Fruit fly (Drosophila melanogaster) whole organism, embryonic: Measurements from ENCODE around the gene nmo.

Experiments used
- Atf3 ChIP-seq: fragments of 200-800 bp; sonication (Bioruptor generic); optimal IDR thresholded peaks from 3 replicates; lab custom pipeline; 2016; ENCODE audit warnings: missing biosample characterization, missing genetic modification characterization
- BEAF-32 ChIP-seq: fragments of 200-800 bp; sonication (Bioruptor generic); optimal IDR thresholded peaks from 3 replicates; lab custom pipeline; 2017; ENCODE audit warnings: missing biosample characterization, missing genetic modification characterization, mild to moderate bottlenecking, moderate library complexity, missing genetic modification reagents
- CG10267 ChIP-seq: fragments of 200-800 bp; sonication (Bioruptor generic); optimal IDR thresholded peaks from 2 replicates; lab custom pipeline; 2018; ENCODE audit warnings: missing biosample characterization, mild to moderate bottlenecking, missing genetic modification characterization, moderate library complexity
- CG10543 ChIP-seq: fragments of 200-800 bp; sonication (Bioruptor generic); optimal IDR thresholded peaks from 3 replicates; lab custom pipeline; 2017; ENCODE audit warnings: missing biosample characterization, mild to moderate bottlenecking, missing genetic modification characterization, moderate library complexity
- CG11560 ChIP-seq: fragments of 200-800 bp; sonication (Bioruptor generic); IDR thresholded peaks from 3 replicates; pipeline ENCODE4 v1.3.6; 2022; ENCODE audit warnings: missing biosample characterization, missing genetic modification characterization
- CG12744 ChIP-seq: fragments of 200-800 bp; sonication (Bioruptor generic); optimal IDR thresholded peaks from 2 replicates; lab custom pipeline; 2016; ENCODE audit warnings: missing biosample characterization, missing genetic modification characterization
- CG12769 ChIP-seq: fragments of 200-800 bp; sonication (Bioruptor generic); optimal IDR thresholded peaks from 2 replicates; lab custom pipeline; 2019; ENCODE audit warnings: missing biosample characterization, mild to moderate bottlenecking, missing genetic modification characterization, moderate library complexity
- CG13296 ChIP-seq: fragments of 200-800 bp; sonication (Bioruptor generic); optimal IDR thresholded peaks from 3 replicates; lab custom pipeline; 2018; ENCODE audit warnings: missing biosample characterization, mild to moderate bottlenecking, missing genetic modification characterization
- CG14014 ChIP-seq: fragments of 200-800 bp; sonication (Bioruptor generic); IDR thresholded peaks from 2 replicates; pipeline ENCODE4 v1.3.6; 2022; ENCODE audit warnings: missing biosample characterization, missing genetic modification characterization
- CG15696 ChIP-seq: fragments of 200-800 bp; sonication (Bioruptor generic); optimal IDR thresholded peaks from 2 replicates; lab custom pipeline; 2019; ENCODE audit warnings: missing biosample characterization, mild to moderate bottlenecking, missing genetic modification characterization, moderate library complexity
- CG16779 ChIP-seq: fragments of 200-800 bp; sonication (Bioruptor generic); IDR thresholded peaks from 2 replicates; pipeline ENCODE4 v1.3.6; 2022; ENCODE audit warnings: missing biosample characterization, missing genetic modification characterization
- CG16815 ChIP-seq: fragments of 200-800 bp; sonication (Bioruptor generic); optimal IDR thresholded peaks from 3 replicates; lab custom pipeline; 2017; ENCODE audit warnings: missing biosample characterization, mild to moderate bottlenecking, missing genetic modification characterization
- CG17361 ChIP-seq: fragments of 200-800 bp; sonication (Bioruptor generic); IDR thresholded peaks from 3 replicates; pipeline ENCODE4 v1.3.6; 2022; ENCODE audit warnings: missing biosample characterization, missing genetic modification characterization
- CG1832 ChIP-seq: fragments of 200-800 bp; sonication (Bioruptor generic); optimal IDR thresholded peaks from 2 replicates; lab custom pipeline; 2017; ENCODE audit warnings: missing biosample characterization, mild to moderate bottlenecking, missing genetic modification characterization, inconsistent platforms
- CG2712 ChIP-seq: fragments of 200-800 bp; optimal IDR thresholded peaks from 3 replicates; lab custom pipeline; 2019; ENCODE audit warnings: missing biosample characterization, mild to moderate bottlenecking, missing genetic modification characterization, moderate library complexity
- CG31365 ChIP-seq: fragments of 200-800 bp; sonication (Bioruptor generic); optimal IDR thresholded peaks from 2 replicates; lab custom pipeline; 2018; ENCODE audit warnings: missing biosample characterization, mild to moderate bottlenecking, missing genetic modification characterization
- CG3407 ChIP-seq: fragments of 200-800 bp; sonication (Bioruptor generic); optimal IDR thresholded peaks from 2 replicates; lab custom pipeline; 2018; ENCODE audit warnings: missing biosample characterization, mild to moderate bottlenecking, missing genetic modification characterization
- CG34224 ChIP-seq: fragments of 200-800 bp; sonication (Bioruptor generic); IDR thresholded peaks from 3 replicates; pipeline ENCODE4 v1.3.6; 2022; ENCODE audit warnings: missing biosample characterization, missing genetic modification characterization; ENCODE audit not compliant: partially characterized antibody
- CG43689 ChIP-seq: fragments of 200-800 bp; sonication (Bioruptor generic); IDR thresholded peaks from 2 replicates; pipeline ENCODE4 v1.3.6; 2022; ENCODE audit warnings: missing biosample characterization, missing genetic modification characterization
- CG6689 ChIP-seq: fragments of 200-800 bp; sonication (Bioruptor generic); IDR thresholded peaks from 2 replicates; pipeline ENCODE4 v1.3.6; 2022; ENCODE audit warnings: missing biosample characterization, missing genetic modification characterization
- CG8924 ChIP-seq: fragments of 200-800 bp; optimal IDR thresholded peaks from 3 replicates; lab custom pipeline; 2019; ENCODE audit warnings: missing biosample characterization, mild to moderate bottlenecking, missing genetic modification characterization, moderate library complexity
- NC2α ChIP-seq: fragments of 200-800 bp; sonication (Bioruptor generic); optimal IDR thresholded peaks from 2 replicates; lab custom pipeline; 2016; ENCODE audit warnings: missing biosample characterization, missing genetic modification characterization
- Vsx1 ChIP-seq: fragments of 200-800 bp; sonication (Bioruptor generic); optimal IDR thresholded peaks from 2 replicates; lab custom pipeline; 2017; ENCODE audit warnings: missing biosample characterization, mild to moderate bottlenecking, missing genetic modification characterization, missing genetic modification reagents
- amos ChIP-seq: fragments of 200-800 bp; sonication (Bioruptor generic); IDR thresholded peaks from 2 replicates; pipeline ENCODE4 v1.3.6; 2022; ENCODE audit warnings: missing biosample characterization, missing genetic modification characterization; ENCODE audit not compliant: partially characterized antibody
- ap ChIP-seq: fragments of 200-800 bp; sonication (Bioruptor generic); IDR thresholded peaks from 2 replicates; pipeline ENCODE4 v1.3.6; 2022; ENCODE audit warnings: missing biosample characterization, missing genetic modification characterization
- bowl ChIP-seq: fragments of 200-800 bp; sonication (Bioruptor generic); IDR thresholded peaks from 2 replicates; pipeline ENCODE4 v1.3.6; 2022; ENCODE audit warnings: missing biosample characterization, missing genetic modification characterization
- caup ChIP-seq: fragments of 200-800 bp; sonication (Bioruptor generic); optimal IDR thresholded peaks from 3 replicates; lab custom pipeline; 2017; ENCODE audit warnings: missing biosample characterization, mild to moderate bottlenecking, missing genetic modification characterization, moderate library complexity; ENCODE audit not compliant: severe bottlenecking
- chif ChIP-seq, 2 experiments: fragments of 200-800 bp; sonication (Bioruptor generic); optimal IDR thresholded peaks; 3 replicates each; lab custom pipeline; 2016; ENCODE audit warnings: missing biosample characterization in 2 of 2, missing genetic modification characterization in 2 of 2
- chinmo ChIP-seq: fragments of 200-800 bp; sonication (Bioruptor generic); IDR thresholded peaks from 4 replicates; pipeline ENCODE4 v1.3.6; 2022; ENCODE audit warnings: missing biosample characterization, missing genetic modification characterization; ENCODE audit not compliant: partially characterized antibody
- crc ChIP-seq: fragments of 200-800 bp; sonication (Bioruptor generic); optimal IDR thresholded peaks from 2 replicates; lab custom pipeline; 2016; ENCODE audit warnings: missing biosample characterization, missing genetic modification characterization
- cwo ChIP-seq: fragments of 200-800 bp; sonication (Bioruptor generic); optimal IDR thresholded peaks from 3 replicates; lab custom pipeline; 2017; ENCODE audit warnings: missing biosample characterization, missing genetic modification characterization, mild to moderate bottlenecking, moderate library complexity, missing genetic modification reagents
- fd102C ChIP-seq: fragments of 200-800 bp; sonication (Bioruptor generic); optimal IDR thresholded peaks from 2 replicates; lab custom pipeline; 2018; ENCODE audit warnings: missing biosample characterization, mild to moderate bottlenecking, missing genetic modification characterization, moderate library complexity
- gcm ChIP-seq: fragments of 200-800 bp; sonication (Bioruptor generic); optimal IDR thresholded peaks from 2 replicates; lab custom pipeline; 2019; ENCODE audit warnings: missing biosample characterization, mild to moderate bottlenecking, missing genetic modification characterization, moderate library complexity
- gem ChIP-seq: fragments of 200-800 bp; sonication (Bioruptor generic); optimal IDR thresholded peaks from 2 replicates; lab custom pipeline; 2019; ENCODE audit warnings: missing biosample characterization, mild to moderate bottlenecking, missing genetic modification characterization, moderate library complexity
- her ChIP-seq: fragments of 200-800 bp; sonication (Bioruptor generic); optimal IDR thresholded peaks from 2 replicates; lab custom pipeline; 2016; ENCODE audit warnings: missing biosample characterization, missing genetic modification characterization
- klu ChIP-seq: fragments of 200-800 bp; sonication (Bioruptor generic); IDR thresholded peaks from 2 replicates; pipeline ENCODE4 v1.3.6; 2022; ENCODE audit warnings: missing biosample characterization, missing genetic modification characterization
- kni ChIP-seq: fragments of 200-800 bp; sonication (Bioruptor generic); optimal IDR thresholded peaks from 3 replicates; lab custom pipeline; 2017; ENCODE audit warnings: mild to moderate bottlenecking, missing biosample characterization, missing genetic modification reagents, missing genetic modification characterization
- lab ChIP-seq: fragments of 200-800 bp; sonication (Bioruptor generic); optimal IDR thresholded peaks from 3 replicates; lab custom pipeline; 2017; ENCODE audit warnings: missing biosample characterization, missing genetic modification characterization, mild to moderate bottlenecking, moderate library complexity, missing genetic modification reagents
- lov ChIP-seq, 2 experiments: fragments of 200-800 bp in 1 of 2; fragments of >200 bp in 1 of 2; sonication (Bioruptor generic) in 1 of 2; IDR thresholded peaks in 1 of 2; optimal IDR thresholded peaks in 1 of 2; 2 replicates in 1 of 2; 3 replicates in 1 of 2; pipeline versions ENCODE4 v1.3.6 to Lab custom; 2017 to 2022; ENCODE audit warnings: missing biosample characterization in 1 of 2, missing genetic modification characterization in 1 of 2
- nau ChIP-seq: fragments of 200-800 bp; sonication (Bioruptor generic); optimal IDR thresholded peaks from 3 replicates; lab custom pipeline; 2017; ENCODE audit warnings: missing biosample characterization, mild to moderate bottlenecking, missing genetic modification characterization, missing genetic modification reagents
- pfk ChIP-seq: fragments of 200-800 bp; sonication (Bioruptor generic); optimal IDR thresholded peaks from 2 replicates; lab custom pipeline; 2018; ENCODE audit warnings: missing biosample characterization, mild to moderate bottlenecking, missing genetic modification characterization, moderate library complexity
- pnt ChIP-seq: fragments of 200-800 bp; sonication (Bioruptor generic); optimal IDR thresholded peaks from 3 replicates; lab custom pipeline; 2016; ENCODE audit warnings: missing biosample characterization, missing genetic modification characterization
- sc ChIP-seq, 3 experiments: fragments of >200 bp in 2 of 3; fragments of 200-800 bp in 1 of 3; sonication (Bioruptor generic) in 1 of 3; optimal IDR thresholded peaks; 2 replicates in 2 of 3; 3 replicates in 1 of 3; lab custom pipeline; 2017; ENCODE audit warnings: mild to moderate bottlenecking in 1 of 3, missing biosample characterization in 1 of 3, missing genetic modification characterization in 1 of 3, missing genetic modification reagents in 1 of 3
- sob ChIP-seq: fragments of 200-800 bp; sonication (Bioruptor generic); IDR thresholded peaks from 2 replicates; pipeline ENCODE4 v1.3.6; 2022; ENCODE audit warnings: missing biosample characterization, missing genetic modification characterization
- sug ChIP-seq: fragments of 200-800 bp; optimal IDR thresholded peaks from 2 replicates; lab custom pipeline; 2019; ENCODE audit warnings: missing biosample characterization, mild to moderate bottlenecking, missing genetic modification characterization, moderate library complexity
- tio ChIP-seq: fragments of 200-800 bp; sonication (Bioruptor generic); optimal IDR thresholded peaks from 2 replicates; lab custom pipeline; 2017; ENCODE audit warnings: missing biosample characterization, missing genetic modification characterization, inconsistent platforms
- vfl ChIP-seq: fragments of 200-800 bp; sonication (Bioruptor generic); optimal IDR thresholded peaks from 2 replicates; lab custom pipeline; 2016; ENCODE audit warnings: missing biosample characterization, missing genetic modification characterization
- z ChIP-seq: fragments of 200-800 bp; sonication (Bioruptor generic); IDR thresholded peaks from 3 replicates; pipeline ENCODE4 v1.3.6; 2022; ENCODE audit warnings: missing biosample characterization, missing genetic modification characterization
- zf30C ChIP-seq: fragments of 200-800 bp; sonication (Bioruptor generic); optimal IDR thresholded peaks from 3 replicates; lab custom pipeline; 2018; ENCODE audit warnings: missing biosample characterization, mild to moderate bottlenecking, missing genetic modification characterization

Gene nmo

DNA sequence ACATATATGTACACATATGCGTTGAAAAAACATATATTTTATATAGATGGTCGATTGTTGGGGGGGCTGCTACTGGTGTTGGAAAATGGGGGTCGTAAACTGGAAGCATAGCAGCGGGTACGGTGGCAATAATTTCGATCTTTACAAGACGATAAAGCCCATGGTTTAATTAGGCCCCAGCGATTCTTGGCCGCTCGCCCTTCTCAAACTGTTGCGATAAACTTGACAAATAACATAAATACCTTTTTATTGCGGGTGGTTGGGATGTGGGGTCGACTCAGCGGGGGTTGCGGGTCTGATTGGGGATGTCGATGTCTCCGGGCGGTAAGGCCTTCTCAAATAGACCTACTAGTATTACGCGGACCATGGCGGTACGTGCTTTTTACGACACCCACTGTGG lies 40.2 kb upstream of the nmo start (continued):
- TF ChIP-seq CG14014 (GFP tag; lab: Robert Waterston, UW): no peak
- TF ChIP-seq crc (GFP tag; lab: Kevin White, UChicago): no peak
- TF ChIP-seq CG10267 (tag; lab: Kevin White, UChicago): no peak
- TF ChIP-seq pfk (GFP tag; lab: Kevin White, UChicago): no peak
- TF ChIP-seq klu (GFP tag; lab: Robert Waterston, UW): no peak
- peak; percentile 23; the same call in 1 of the 3 replicates for TF ChIP-seq CG17361 (GFP tag; lab: Robert Waterston, UW)
- no peak for TF ChIP-seq bowl (GFP tag; lab: Robert Waterston, UW)
- TF ChIP-seq zf30C (GFP tag; lab: Kevin White, UChicago): no peak
- no peak for TF ChIP-seq fd102C (GFP tag; lab: Kevin White, UChicago)
- no peak for TF ChIP-seq Atf3 (GFP tag; lab: Kevin White, UChicago)
- no peak for TF ChIP-seq CG3407 (GFP tag; lab: Kevin White, UChicago)
- no peak for TF ChIP-seq CG15696 (tag; lab: Kevin White, UChicago)
- no peak for TF ChIP-seq kni (GFP tag; lab: Kevin White, UChicago)
- 0 out of 4 replicates have a peak, but pooled peaks have one; percentile 26 for TF ChIP-seq chinmo (GFP tag; lab: Robert Waterston, UW)
- no peak for TF ChIP-seq CG8924
- TF ChIP-seq CG43689 (GFP tag; lab: Robert Waterston, UW): no peak
- no peak for TF ChIP-seq ap (GFP tag; lab: Robert Waterston, UW)
- peak; percentile 32 for TF ChIP-seq lab (GFP tag; lab: Kevin White, UChicago)
- TF ChIP-seq CG16815 (GFP tag; lab: Kevin White, UChicago): no peak
- TF ChIP-seq sug: peak; percentile 81
- TF ChIP-seq pnt (GFP tag; lab: Kevin White, UChicago): no peak
- no peak for TF ChIP-seq NC2α (GFP tag; lab: Kevin White, UChicago)
- no peak for TF ChIP-seq CG31365
- no peak for TF ChIP-seq amos
- TF ChIP-seq CG11560: no peak
- no peak for TF ChIP-seq lov (optimal IDR thresholded peaks at IDR 0.05; lab: Kevin White, UChicago)
- TF ChIP-seq lov (GFP tag; IDR thresholded peaks at IDR 0.05; lab: Robert Waterston, UW): no peak
- TF ChIP-seq CG16779 (GFP tag; lab: Robert Waterston, UW): no peak
- no peak for TF ChIP-seq CG2712 (tag; lab: Kevin White, UChicago)
- TF ChIP-seq sc (optimal IDR thresholded peaks at IDR 0.05; lab: Kevin White, UChicago): no peak
- no peak for TF ChIP-seq sc (GFP tag; optimal IDR thresholded peaks at IDR 0.05; lab: Kevin White, UChicago)
- TF ChIP-seq gem (tag; lab: Kevin White, UChicago): no peak
- TF ChIP-seq CG12744: no peak
- no peak for TF ChIP-seq z (GFP tag; lab: Robert Waterston, UW)
- TF ChIP-seq Vsx1 (GFP tag; lab: Kevin White, UChicago): peak; percentile 94
- TF ChIP-seq chif (GFP tag; optimal IDR thresholded peaks at IDR 0.05; lab: Kevin White, UChicago): no peak
- TF ChIP-seq CG34224 (GFP tag; lab: Robert Waterston, UW): no peak
- TF ChIP-seq her (GFP tag; lab: Kevin White, UChicago): no peak
- no peak for TF ChIP-seq gcm (GFP tag; lab: Kevin White, UChicago)
- peak; percentile 25 for TF ChIP-seq CG10543 (GFP tag; lab: Kevin White, UChicago)
- TF ChIP-seq CG12769 (tag; lab: Kevin White, UChicago): peak; percentile 0
- no peak for TF ChIP-seq tio (GFP tag; lab: Kevin White, UChicago)
- TF ChIP-seq nau (GFP tag; lab: Kevin White, UChicago): no peak
- TF ChIP-seq CG6689: no peak
- no peak for TF ChIP-seq cwo (GFP tag; lab: Kevin White, UChicago)
- TF ChIP-seq vfl (GFP tag; lab: Kevin White, UChicago): no peak
- no peak for TF ChIP-seq BEAF-32 (GFP tag; lab: Kevin White, UChicago)
- peak; percentile 17 for TF ChIP-seq caup (GFP tag; lab: Kevin White, UChicago)
- TF ChIP-seq sob (GFP tag; lab: Robert Waterston, UW): no peak
- TF ChIP-seq CG13296: no peak
- no peak for TF ChIP-seq CG1832 (GFP tag; lab: Kevin White, UChicago)
